Worm (Caenorhabditis elegans) whole organism, young adult: Measurements from ENCODE around the gene srh-266.

Source experiments
- F39B2.1 ChIP-seq: fragments of 200-800 bp; sonication (Bioruptor generic); IDR thresholded peaks from 2 replicates; pipeline ENCODE4 v1.3.6; 2022; ENCODE audit warnings: missing genetic modification reagents, missing genetic modification characterization, missing compliant biosample characterization
- T26A5.8 ChIP-seq: sonication (generic microtip); optimal IDR thresholded peaks from 2 replicates; lab custom pipeline; 2016; ENCODE audit warnings: missing genetic modification characterization, missing compliant biosample characterization
- ceh-27 ChIP-seq: fragments of 200-800 bp; sonication (Bioruptor generic); optimal IDR thresholded peaks from 2 replicates; lab custom pipeline; 2018; ENCODE audit warnings: mild to moderate bottlenecking, missing genetic modification characterization, moderate library complexity, missing compliant biosample characterization
- efl-1 ChIP-seq: fragments of 150-350 bp; optimal IDR thresholded peaks from 2 replicates; lab custom pipeline; 2014; ENCODE audit warnings: missing biosample characterization, missing genetic modification reagents, missing genetic modification characterization
- lin-26 ChIP-seq: fragments of 200-800 bp; sonication (Bioruptor generic); IDR thresholded peaks from 2 replicates; pipeline ENCODE4 v1.3.6; 2022; ENCODE audit warnings: missing genetic modification reagents, missing genetic modification characterization, missing compliant biosample characterization
- mxl-1 ChIP-seq: sonication (generic microtip); optimal IDR thresholded peaks from 2 replicates; lab custom pipeline; 2016; ENCODE audit warnings: missing genetic modification characterization, missing compliant biosample characterization
- unc-62 ChIP-seq: fragments of 150-350 bp; optimal IDR thresholded peaks from 2 replicates; lab custom pipeline; 2014; ENCODE audit warnings: missing biosample characterization, missing genetic modification reagents, missing genetic modification characterization
- zim-3 ChIP-seq: sonication (generic microtip); optimal IDR thresholded peaks from 2 replicates; lab custom pipeline; 2017; ENCODE audit warnings: mild to moderate bottlenecking, missing genetic modification characterization, moderate library complexity, missing compliant biosample characterization
- ztf-25 ChIP-seq: fragments of 200-800 bp; sonication (Bioruptor generic); IDR thresholded peaks from 2 replicates; pipeline ENCODE4 v1.3.6; 2022; ENCODE audit warnings: missing genetic modification reagents, missing genetic modification characterization, missing compliant biosample characterization

DNA sequence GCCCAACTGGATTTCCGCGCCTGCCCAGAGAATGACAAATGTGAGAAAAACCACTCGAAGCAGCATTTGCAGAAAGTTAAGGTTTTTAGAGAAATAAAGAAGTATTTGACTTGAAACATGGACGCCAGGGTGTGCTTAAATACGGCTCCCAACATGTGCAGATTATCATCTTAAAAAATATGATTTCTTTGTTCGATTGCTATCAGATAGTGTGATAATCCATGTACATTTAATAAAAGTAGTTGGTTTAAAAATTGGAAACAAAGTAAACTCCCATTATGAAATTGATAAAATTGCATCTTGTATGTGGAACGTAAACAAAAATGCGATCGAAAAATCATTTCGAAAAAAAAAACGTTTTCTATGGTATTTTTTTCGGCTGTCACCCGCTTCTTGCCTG is 37.0 kb upstream of the srh-266 start, which contains the start of gene F48G7.8:
- TF ChIP-seq ztf-25 (GFP tag; lab: Robert Waterston, UW) (no peak), efl-1 (GFP tag; lab: Kevin White, UChicago) (no peak), ceh-27 (GFP tag; lab: Kevin White, UChicago) (no peak), mxl-1 (tag; lab: Kevin White, UChicago) (no peak), T26A5.8 (tag; lab: Kevin White, UChicago) (no peak), unc-62 (GFP tag; lab: Kevin White, UChicago) (no peak), zim-3 (no peak), F39B2.1 (GFP tag; lab: Robert Waterston, UW) (no peak), lin-26 (GFP tag; lab: Robert Waterston, UW) (no peak)
